Worm (Caenorhabditis elegans) whole organism, L3 larva: Measurements from ENCODE around the gene osta-2.
A peak's percentile ranks its signal among the peaks of the same experiment; 100 is the strongest.

Source experiments
- R02D3.7 ChIP-seq: fragments of 150-350 bp; optimal IDR thresholded peaks from 2 replicates; lab custom pipeline; 2014; ENCODE audit warnings: missing biosample characterization, missing genetic modification characterization
- ZK546.5 ChIP-seq: sonication (generic microtip); optimal IDR thresholded peaks from 2 replicates; lab custom pipeline; 2017; ENCODE audit warnings: missing biosample characterization, missing genetic modification characterization
- aly-2 ChIP-seq: fragments of 150-350 bp; optimal IDR thresholded peaks from 2 replicates; lab custom pipeline; 2014; ENCODE audit warnings: missing biosample characterization, missing genetic modification characterization
- ama-1 ChIP-seq: fragments of 150-350 bp; optimal IDR thresholded peaks from 2 replicates; lab custom pipeline; 2018
- ceh-16 ChIP-seq: sonication (generic microtip); optimal IDR thresholded peaks from 2 replicates; lab custom pipeline; 2017; ENCODE audit warnings: missing biosample characterization, missing genetic modification characterization
- ceh-28 ChIP-seq: fragments of 150-350 bp; optimal IDR thresholded peaks from 2 replicates; lab custom pipeline; 2014; ENCODE audit warnings: missing biosample characterization, missing genetic modification reagents, missing genetic modification characterization
- ceh-82 ChIP-seq: fragments of 150-350 bp; optimal IDR thresholded peaks from 2 replicates; lab custom pipeline; 2014; ENCODE audit warnings: missing biosample characterization, missing genetic modification characterization
- ceh-9 ChIP-seq: sonication (generic microtip); optimal IDR thresholded peaks from 2 replicates; lab custom pipeline; 2018; ENCODE audit warnings: missing biosample characterization, missing genetic modification characterization
- daf-12 ChIP-seq: fragments of 150-350 bp; optimal IDR thresholded peaks from 2 replicates; lab custom pipeline; 2014; ENCODE audit warnings: missing biosample characterization, missing genetic modification reagents, missing genetic modification characterization
- egl-5 ChIP-seq: fragments of 150-350 bp; optimal IDR thresholded peaks from 2 replicates; lab custom pipeline; 2017; ENCODE audit warnings: missing biosample characterization, missing genetic modification reagents, missing genetic modification characterization, inconsistent platforms
- elt-1 ChIP-seq: fragments of 150-350 bp; optimal IDR thresholded peaks from 2 replicates; lab custom pipeline; 2014; ENCODE audit warnings: missing biosample characterization, missing genetic modification characterization
- elt-2 ChIP-seq: sonication (generic microtip); optimal IDR thresholded peaks from 2 replicates; lab custom pipeline; 2016; ENCODE audit warnings: missing genetic modification reagents, mild to moderate bottlenecking, missing genetic modification characterization, missing compliant biosample characterization
- elt-3 ChIP-seq, 3 experiments: fragments of 150-350 bp in 1 of 3; sonication (generic microtip) in 2 of 3; optimal IDR thresholded peaks; 2 replicates in 2 of 3; 4 replicates in 1 of 3; lab custom pipeline; 2014 to 2017; ENCODE audit warnings: missing biosample characterization in 3 of 3, missing genetic modification characterization in 3 of 3
- eor-1 ChIP-seq, 2 experiments: fragments of 150-350 bp; optimal IDR thresholded peaks; 2 replicates each; lab custom pipeline; 2014 to 2018; ENCODE audit warnings: missing biosample characterization in 2 of 2, missing genetic modification characterization in 2 of 2
- fkh-10 ChIP-seq: sonication (generic microtip); optimal IDR thresholded peaks from 2 replicates; lab custom pipeline; 2017; ENCODE audit warnings: missing biosample characterization, missing genetic modification reagents, missing genetic modification characterization
- fkh-2 ChIP-seq: fragments of 150-350 bp; optimal IDR thresholded peaks from 2 replicates; lab custom pipeline; 2014; ENCODE audit warnings: missing biosample characterization, missing genetic modification reagents, missing genetic modification characterization
- fos-1 ChIP-seq: fragments of 150-350 bp; optimal IDR thresholded peaks from 2 replicates; lab custom pipeline; 2014; ENCODE audit warnings: missing biosample characterization, missing genetic modification characterization
- hmg-11 ChIP-seq: sonication (generic microtip); optimal IDR thresholded peaks from 2 replicates; lab custom pipeline; 2016; ENCODE audit warnings: missing genetic modification characterization, missing compliant biosample characterization
- jun-1 ChIP-seq: fragments of 150-350 bp; optimal IDR thresholded peaks from 2 replicates; lab custom pipeline; 2014; ENCODE audit warnings: missing biosample characterization, missing genetic modification reagents, missing genetic modification characterization
- lin-15B ChIP-seq: fragments of 150-350 bp; optimal IDR thresholded peaks from 2 replicates; lab custom pipeline; 2014; ENCODE audit warnings: missing biosample characterization, missing genetic modification characterization
- lin-39 ChIP-seq: fragments of 150-350 bp; optimal IDR thresholded peaks from 2 replicates; lab custom pipeline; 2018; ENCODE audit warnings: missing biosample characterization, missing genetic modification reagents, missing genetic modification characterization
- lsy-12 ChIP-seq: sonication (generic microtip); optimal IDR thresholded peaks from 2 replicates; lab custom pipeline; 2016; ENCODE audit warnings: mild to moderate bottlenecking, missing genetic modification characterization, missing compliant biosample characterization
- mml-1 ChIP-seq: fragments of 150-350 bp; sonication (generic microtip); optimal IDR thresholded peaks from 3 replicates; lab custom pipeline; 2014; ENCODE audit warnings: missing biosample characterization, missing genetic modification characterization
- nfya-1 ChIP-seq: sonication (generic microtip); optimal IDR thresholded peaks from 2 replicates; lab custom pipeline; 2017; ENCODE audit warnings: missing genetic modification characterization, mild to moderate bottlenecking, missing compliant biosample characterization, antibody characterized with exemption, moderate library complexity; ENCODE audit not compliant: insufficient read depth
- nhr-12 ChIP-seq: fragments of 150-350 bp; optimal IDR thresholded peaks from 2 replicates; lab custom pipeline; 2014; ENCODE audit warnings: missing biosample characterization, missing genetic modification characterization
- nhr-23 ChIP-seq: fragments of 150-350 bp; optimal IDR thresholded peaks from 2 replicates; lab custom pipeline; 2014; ENCODE audit warnings: missing biosample characterization, missing genetic modification reagents, missing genetic modification characterization
- nhr-25 ChIP-seq: sonication (generic microtip); optimal IDR thresholded peaks from 2 replicates; lab custom pipeline; 2017; ENCODE audit warnings: missing biosample characterization, missing genetic modification characterization
- nhr-43 ChIP-seq: sonication (generic microtip); optimal IDR thresholded peaks from 2 replicates; lab custom pipeline; 2016; ENCODE audit warnings: mild to moderate bottlenecking, missing genetic modification characterization, missing compliant biosample characterization; ENCODE audit not compliant: poor library complexity, severe bottlenecking
- nhr-67 ChIP-seq: fragments of 150-350 bp; optimal IDR thresholded peaks from 2 replicates; lab custom pipeline; 2014; ENCODE audit warnings: missing biosample characterization, missing genetic modification characterization
- nhr-77 ChIP-seq: fragments of 150-350 bp; optimal IDR thresholded peaks from 2 replicates; lab custom pipeline; 2014; ENCODE audit warnings: missing biosample characterization, missing genetic modification characterization
- pha-4 ChIP-seq: fragments of 150-350 bp; optimal IDR thresholded peaks from 2 replicates; lab custom pipeline; 2014; ENCODE audit warnings: missing biosample characterization, missing genetic modification reagents, missing genetic modification characterization
- pqm-1 ChIP-seq: fragments of 150-350 bp; optimal IDR thresholded peaks from 2 replicates; lab custom pipeline; 2017; ENCODE audit warnings: missing biosample characterization, missing genetic modification characterization, inconsistent platforms
- sea-2 ChIP-seq: fragments of 150-350 bp; sonication (generic microtip); optimal IDR thresholded peaks from 4 replicates; lab custom pipeline; 2014; ENCODE audit warnings: missing biosample characterization, missing genetic modification reagents, missing genetic modification characterization
- skn-1 ChIP-seq: fragments of 150-350 bp; optimal IDR thresholded peaks from 2 replicates; lab custom pipeline; 2014; ENCODE audit warnings: missing biosample characterization, missing genetic modification characterization
- snpc-4 ChIP-seq: fragments of 150-350 bp; optimal IDR thresholded peaks from 2 replicates; lab custom pipeline; 2014; ENCODE audit warnings: missing biosample characterization, missing genetic modification characterization
- tbx-2 ChIP-seq: sonication (generic microtip); optimal IDR thresholded peaks from 2 replicates; lab custom pipeline; 2016; ENCODE audit warnings: mild to moderate bottlenecking, missing genetic modification characterization, missing compliant biosample characterization
- unc-39 ChIP-seq: sonication (generic microtip); optimal IDR thresholded peaks from 4 replicates; lab custom pipeline; 2017; ENCODE audit warnings: missing biosample characterization, missing genetic modification characterization
- unc-62 ChIP-seq: fragments of 150-350 bp; sonication (generic microtip); optimal IDR thresholded peaks from 4 replicates; lab custom pipeline; 2014; ENCODE audit warnings: missing biosample characterization, missing genetic modification reagents, missing genetic modification characterization
- ztf-11 ChIP-seq: fragments of 150-350 bp; optimal IDR thresholded peaks from 2 replicates; lab custom pipeline; 2014; ENCODE audit warnings: missing biosample characterization, missing genetic modification characterization
- ztf-4 ChIP-seq: fragments of 150-350 bp; optimal IDR thresholded peaks from 2 replicates; lab custom pipeline; 2014; ENCODE audit warnings: missing biosample characterization, missing genetic modification characterization

osta-2 gene

ce11 chrII:5702611-5703192, 4.8 kb upstream of the osta-2 start:
- no peak for TF ChIP-seq elt-1 (tag; lab: Kevin White, UChicago)
- no peak for TF ChIP-seq pqm-1 (tag; lab: Kevin White, UChicago)
- TF ChIP-seq nhr-77 (tag; lab: Kevin White, UChicago) = no peak
- TF ChIP-seq fkh-2 (tag; lab: Kevin White, UChicago) = no peak
- TF ChIP-seq nhr-25 (tag; lab: Kevin White, UChicago) = peak; percentile 62
- peak; percentile 11 for TF ChIP-seq snpc-4 (tag; lab: Kevin White, UChicago)
- TF ChIP-seq nhr-12 = no peak
- peak; percentile 13 for TF ChIP-seq nhr-23
- TF ChIP-seq ceh-28 (tag; lab: Kevin White, UChicago) = no peak
- TF ChIP-seq egl-5 (tag; lab: Kevin White, UChicago) = peak; percentile 91
- TF ChIP-seq unc-62 = no peak
- TF ChIP-seq hmg-11 (tag; lab: Kevin White, UChicago) = peak; percentile 30
- no peak for TF ChIP-seq ztf-11 (tag; lab: Kevin White, UChicago)

DNA sequence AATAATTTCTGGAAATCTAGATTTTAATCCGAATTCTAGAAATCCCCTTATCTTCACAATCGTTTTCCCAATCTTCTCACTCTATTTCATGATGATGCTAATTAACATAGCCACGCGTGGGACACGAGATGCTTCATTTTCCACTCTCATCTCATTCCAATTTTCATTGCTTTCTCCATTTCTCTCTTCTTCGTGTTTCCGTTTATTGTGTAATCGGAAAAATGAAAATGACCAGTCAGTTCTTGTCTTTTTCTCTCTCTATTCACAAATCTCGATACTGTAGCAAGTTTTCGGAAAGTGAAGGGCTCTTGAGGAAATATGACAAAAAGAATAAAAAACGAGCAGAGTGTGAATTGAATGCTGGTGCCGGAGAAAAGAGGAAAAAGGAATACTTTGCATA, 3.0 kb upstream of the osta-2 start:
- TF ChIP-seq egl-5 (tag; lab: Kevin White, UChicago) (peak; percentile 6), ceh-82 (no peak)

DNA sequence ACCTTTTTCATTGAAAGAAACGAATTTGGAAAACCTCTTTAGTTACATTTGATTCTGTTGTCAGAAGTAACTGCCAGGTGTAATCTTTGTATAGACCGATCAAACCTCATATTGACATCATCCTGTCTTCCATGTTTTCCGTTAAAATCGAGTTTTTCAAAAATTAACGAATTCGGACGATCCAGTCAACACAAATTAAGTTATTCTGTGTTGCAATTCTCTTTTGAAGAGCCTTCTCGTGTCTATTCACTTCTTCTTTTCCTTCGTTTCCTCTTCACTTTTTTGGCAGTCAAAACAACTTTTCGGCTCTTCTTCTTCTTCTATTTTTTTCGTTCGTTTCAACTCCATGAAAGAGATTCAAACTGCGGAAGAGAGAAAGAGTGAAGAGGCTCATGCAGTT, 663 bp downstream of the osta-2 start:
- TF ChIP-seq nfya-1 (tag; lab: Kevin White, UChicago) (peak; percentile 18), nhr-67 (tag; lab: Kevin White, UChicago) (no peak), sea-2 (GFP tag; lab: Kevin White, UChicago) (no peak), nhr-43 (no peak), fkh-10 (GFP tag; lab: Kevin White, UChicago) (peak; percentile 95)
- TF ChIP-seq, all 47 proteins: peak for 2

DNA sequence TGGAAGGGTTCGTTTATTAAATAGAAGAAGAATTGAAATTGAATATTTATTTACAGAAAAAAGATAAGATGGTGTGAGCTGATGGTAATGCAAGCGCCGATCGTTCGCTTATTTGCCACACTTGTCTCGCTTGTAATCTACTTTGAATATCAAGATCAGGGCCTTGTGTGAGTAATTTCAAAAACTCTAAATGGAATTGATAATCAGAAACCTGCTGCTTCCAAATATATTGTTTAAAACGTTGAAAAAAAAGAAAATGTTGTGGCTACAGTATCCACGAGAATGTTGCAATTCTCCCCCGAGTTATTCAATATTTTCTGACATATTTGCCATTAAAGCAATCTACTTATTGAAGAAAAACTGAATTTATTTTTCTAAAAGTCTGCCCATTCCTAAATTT, 3.3 kb downstream of the osta-2 start:
- TF ChIP-seq nhr-23 = no peak
- no peak for TF ChIP-seq unc-39 (tag; lab: Kevin White, UChicago)
- TF ChIP-seq skn-1 = no peak
- TF ChIP-seq eor-1 (tag; optimal IDR thresholded peaks at IDR 0.05; lab: Kevin White, UChicago) = no peak
- no peak for TF ChIP-seq elt-2
- TF ChIP-seq jun-1 (tag; lab: Kevin White, UChicago) = no peak
- no peak for TF ChIP-seq nhr-77 (tag; lab: Kevin White, UChicago)
- TF ChIP-seq mml-1 (tag; lab: Kevin White, UChicago) = no peak
- TF ChIP-seq lin-39 = no peak
- TF ChIP-seq tbx-2 (tag; lab: Kevin White, UChicago) = no peak
- no peak for TF ChIP-seq ceh-16
- TF ChIP-seq fos-1 = no peak
- TF ChIP-seq ceh-28 (tag; lab: Kevin White, UChicago) = no peak
- TF ChIP-seq nhr-43 = no peak
- no peak for TF ChIP-seq elt-1 (tag; lab: Kevin White, UChicago)
- TF ChIP-seq ztf-4 = no peak
- TF ChIP-seq R02D3.7 = no peak
- no peak for TF ChIP-seq snpc-4 (tag; lab: Kevin White, UChicago)

- TF ChIP-seq elt-2 (peak; percentile 22), R02D3.7 (no peak), ztf-4 (peak; percentile 44), ama-1 (lab: Kevin White, UChicago) (peak; percentile 33)
- TF ChIP-seq, all 47 proteins: peak for 3
Measured at ce11 chrII:5712126-5712525, 4.6 kb downstream of the osta-2 start.

DNA sequence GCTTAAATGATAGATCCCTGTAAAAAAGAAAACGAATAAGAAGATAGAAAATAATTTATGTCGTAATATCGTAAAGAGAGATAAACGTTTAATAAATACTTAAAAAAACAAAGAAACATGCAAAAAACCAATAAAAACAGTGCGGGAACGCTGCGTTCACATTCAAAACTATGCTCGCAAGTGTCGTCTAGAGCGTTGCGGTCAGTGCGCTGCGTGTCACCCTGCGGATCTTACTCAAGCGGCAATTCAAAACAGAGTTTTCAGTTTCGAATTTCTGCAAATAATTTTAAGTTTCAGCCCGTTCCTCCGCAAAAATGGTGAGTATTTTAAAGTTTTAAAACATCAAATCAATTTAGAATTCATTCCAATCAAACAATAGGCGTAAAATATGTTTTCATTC, 7.3 kb downstream of the osta-2 start, which contains the start of the genes tiar-1 and lelo-4:
Gene tiar-1, minus strand, starts transcription at position 17 of the 400 bp plus-strand sequence.
Gene lelo-4, plus strand, starts transcription at position 118 of the 400 bp plus-strand sequence.
- TF ChIP-seq ama-1 (lab: Kevin White, UChicago) (peak; percentile 61), egl-5 (tag; lab: Kevin White, UChicago) (no peak), R02D3.7 (no peak), nhr-23 (peak; percentile 66), pha-4 (tag; lab: Kevin White, UChicago) (peak; percentile 78), lsy-12 (tag; lab: Kevin White, UChicago) (no peak), pqm-1 (tag; lab: Kevin White, UChicago) (no peak), lin-15B (peak; percentile 86), lin-39 (peak; percentile 48), ceh-16 (no peak), fos-1 (no peak), nhr-25 (tag; lab: Kevin White, UChicago) (peak; percentile 76), mml-1 (tag; lab: Kevin White, UChicago) (no peak), hmg-11 (tag; lab: Kevin White, UChicago) (peak; percentile 47), nhr-43 (peak; percentile 26), ZK546.5 (tag; lab: Kevin White, UChicago) (peak; percentile 61), elt-3 (tag; optimal IDR thresholded peaks at IDR 0.05; lab: Kevin White, UChicago) (no peak), unc-39 (tag; lab: Kevin White, UChicago) (no peak), daf-12 (tag; lab: Kevin White, UChicago) (no peak), skn-1 (peak; percentile 12), tbx-2 (tag; lab: Kevin White, UChicago) (no peak), aly-2 (no peak), nfya-1 (tag; lab: Kevin White, UChicago) (peak; percentile 78), sea-2 (GFP tag; lab: Kevin White, UChicago) (no peak), ceh-82 (no peak), ceh-9 (tag; lab: Kevin White, UChicago) (no peak), nhr-77 (tag; lab: Kevin White, UChicago) (no peak), nhr-12 (no peak), ztf-11 (tag; lab: Kevin White, UChicago) (no peak)
